Fruit fly (Drosophila melanogaster): ENCODE data around the gene CG14963.
A peak's percentile ranks its signal among the peaks of the same experiment; 100 is the strongest.

CG14963 gene

dm6 chr3L:3161968-3162367 lies 10.4 kb downstream of the CG14963 start, which contains the start of gene rasp:
TSS of gene rasp (plus strand) at chr3L:3162180.
- TF ChIP-seq psq (GFP tag; optimal IDR thresholded peaks at IDR 0.05) (no peak), Stat92E (GFP tag; optimal IDR thresholded peaks at IDR 0.05) (peak in 1 of 3 experiments; percentile 8), Doc3 (GFP tag; IDR thresholded peaks at IDR 0.05; ENCODE audit: partially characterized antibody) (0 out of 3 replicates have a peak, but pooled peaks have one; percentile 38), Hmr (GFP tag; optimal IDR thresholded peaks at IDR 0.05) (no peak), usp (GFP tag; optimal IDR thresholded peaks at IDR 0.05) (no peak), trem (tag; optimal IDR thresholded peaks at IDR 0.05) (peak; percentile 11), CG17568 (GFP tag; optimal IDR thresholded peaks at IDR 0.05) (no peak), CG4282 (GFP tag; optimal IDR thresholded peaks at IDR 0.05) (no peak), Dfd (GFP tag; optimal IDR thresholded peaks at IDR 0.05) (no peak), CG3995 (GFP tag; optimal IDR thresholded peaks at IDR 0.05) (no peak), Fer2 (tag; optimal IDR thresholded peaks at IDR 0.05) (no peak), Hsf (GFP tag; optimal IDR thresholded peaks at IDR 0.05) (no peak), slou (GFP tag; optimal IDR thresholded peaks at IDR 0.05) (no peak), zen (tag; optimal IDR thresholded peaks at IDR 0.05) (peak; percentile 10), Atf3 (GFP tag; optimal IDR thresholded peaks at IDR 0.05) (no peak), CG7839 (tag; optimal IDR thresholded peaks at IDR 0.05) (no peak), Mes4 (GFP tag; optimal IDR thresholded peaks at IDR 0.05) (no peak), Sry-δ (GFP tag; optimal IDR thresholded peaks at IDR 0.05) (peak; percentile 79), vfl (GFP tag; optimal IDR thresholded peaks at IDR 0.05) (no peak), maf-S (GFP tag; optimal IDR thresholded peaks at IDR 0.05) (no peak), CG18011 (GFP tag; optimal IDR thresholded peaks at IDR 0.05) (no peak), CG10366 (GFP tag; IDR thresholded peaks at IDR 0.05) (no peak), tio (GFP tag; optimal IDR thresholded peaks at IDR 0.05) (no peak), CG1603 (tag; optimal IDR thresholded peaks at IDR 0.05) (peak; percentile 21), MBD-R2 (GFP tag; IDR thresholded peaks at IDR 0.05) (peak; percentile 51), Dip2 (GFP tag; IDR thresholded peaks at IDR 0.05) (no peak), CG42726 (GFP tag; IDR thresholded peaks at IDR 0.05; ENCODE audit: partially characterized antibody) (no peak), CG8089 (GFP tag; optimal IDR thresholded peaks at IDR 0.05) (no peak), CG8924 (tag; optimal IDR thresholded peaks at IDR 0.05) (no peak), Myb (GFP tag; optimal IDR thresholded peaks at IDR 0.05) (no peak), CG6175 (GFP tag; IDR thresholded peaks at IDR 0.05) (no peak), peb (GFP tag; IDR thresholded peaks at IDR 0.05) (no peak), ftz-f1 (GFP tag; optimal IDR thresholded peaks at IDR 0.05) (peak; percentile 41), gcm (GFP tag; optimal IDR thresholded peaks at IDR 0.05) (no peak), row (GFP tag; IDR thresholded peaks at IDR 0.05) (0 out of 3 replicates have a peak, but pooled peaks have one; percentile 16), MESR4 (GFP tag; optimal IDR thresholded peaks at IDR 0.05) (peak; percentile 48), pzg (GFP tag; optimal IDR thresholded peaks at IDR 0.05) (peak; percentile 27), otp (GFP tag; IDR thresholded peaks at IDR 0.05) (no peak), zfh1 (GFP tag; IDR thresholded peaks at IDR 0.05) (no peak), Rx (GFP tag; IDR thresholded peaks at IDR 0.05) (no peak), Antp (GFP tag; optimal IDR thresholded peaks at IDR 0.05) (no peak), Ets97D (GFP tag; optimal IDR thresholded peaks at IDR 0.05) (no peak), CG7271 (tag; optimal IDR thresholded peaks at IDR 0.05) (no peak), slp2 (GFP tag; optimal IDR thresholded peaks at IDR 0.05) (no peak), Ptx1 (GFP tag; IDR thresholded peaks at IDR 0.05) (no peak), exex (tag; optimal IDR thresholded peaks at IDR 0.05) (no peak), twi (tag; optimal IDR thresholded peaks at IDR 0.05) (no peak), croc (GFP tag; conservative IDR thresholded peaks at IDR 0.05) (no peak), CG2199 (GFP tag; IDR thresholded peaks at IDR 0.05) (no peak), CG34422 (GFP tag; IDR thresholded peaks at IDR 0.05) (no peak), CG12744 (GFP tag; optimal IDR thresholded peaks at IDR 0.05) (no peak), NFAT (GFP tag; IDR thresholded peaks at IDR 0.05) (no peak)
